Worm (Caenorhabditis elegans) whole organism, L4 larva: ENCODE results near the gene C49F5.13.

ENCODE experiments used
- R02D3.7 ChIP-seq: fragments of 150-350 bp; sonication (generic microtip); optimal IDR thresholded peaks from 3 replicates; lab custom pipeline; 2014; ENCODE audit warnings: missing biosample characterization, missing genetic modification characterization
- aha-1 ChIP-seq: fragments of 150-350 bp; peaks from one replicate; lab custom pipeline; 2014; ENCODE audit warnings: missing biosample characterization, missing genetic modification characterization
- ctbp-1 ChIP-seq: fragments of 200-800 bp; sonication (Bioruptor generic); IDR thresholded peaks from 2 replicates; pipeline ENCODE4 v1.3.6; 2022; ENCODE audit warnings: missing genetic modification reagents, missing genetic modification characterization, missing compliant biosample characterization
- daf-16 ChIP-seq, 3 experiments: sonication (generic microtip); optimal IDR thresholded peaks; 2 replicates each; lab custom pipeline; 2016 to 2017; ENCODE audit warnings: missing genetic modification characterization in 3 of 3, missing genetic modification reagents in 3 of 3, mild to moderate bottlenecking in 2 of 3, missing compliant biosample characterization in 2 of 3, missing biosample characterization in 1 of 3, moderate library complexity in 1 of 3
- dmd-6 ChIP-seq: fragments of 200-800 bp; sonication (Bioruptor generic); IDR thresholded peaks from 2 replicates; pipeline ENCODE4 v1.3.6; 2022; ENCODE audit warnings: missing genetic modification reagents, missing genetic modification characterization, missing compliant biosample characterization
- lin-29 ChIP-seq: fragments of 200-800 bp; sonication (Bioruptor generic); IDR thresholded peaks from 2 replicates; pipeline ENCODE4 v1.3.6; 2022; ENCODE audit warnings: missing genetic modification reagents, missing genetic modification characterization, missing compliant biosample characterization
- sdz-12 ChIP-seq: fragments of 200-800 bp; sonication (Bioruptor generic); optimal IDR thresholded peaks from 2 replicates; lab custom pipeline; 2018; ENCODE audit warnings: mild to moderate bottlenecking, missing genetic modification characterization, missing compliant biosample characterization
- snpc-1.2 ChIP-seq: fragments of 200-800 bp; sonication (Bioruptor generic); IDR thresholded peaks from 2 replicates; pipeline ENCODE4 v1.3.6; 2022; ENCODE audit warnings: missing genetic modification reagents, missing genetic modification characterization, missing compliant biosample characterization
- unc-62 ChIP-seq, 3 experiments: fragments of 150-350 bp in 1 of 3; sonication (generic microtip); optimal IDR thresholded peaks in 2 of 3; peaks in 1 of 3; 1 replicate in 1 of 3; 2 replicates in 2 of 3; lab custom pipeline; 2014 to 2017; ENCODE audit warnings: missing biosample characterization in 3 of 3, missing genetic modification characterization in 3 of 3, missing genetic modification reagents in 3 of 3, missing genotype in 1 of 3
- zip-11 ChIP-seq: fragments of 200-800 bp; sonication (Bioruptor generic); IDR thresholded peaks from 2 replicates; pipeline ENCODE4 v1.3.6; 2022; ENCODE audit warnings: missing genetic modification characterization, missing compliant biosample characterization

C49F5.13 gene

ce11 chrX:12005499-12005959 lies 44.3 kb downstream of the C49F5.13 start, which contains the start of gene sma-5:
sma-5 (minus strand) TSS chrX:12005549.
- TF ChIP-seq unc-62 (GFP tag; optimal IDR thresholded peaks at IDR 0.05 in 1 of 2; lab: Kevin White, UChicago): peak in 1 of 2 experiments; percentile 65
- no peak for TF ChIP-seq unc-62 (tag; optimal IDR thresholded peaks at IDR 0.05; lab: Kevin White, UChicago)
- TF ChIP-seq aha-1 (tag; lab: Kevin White, UChicago): peak; percentile 51
- TF ChIP-seq R02D3.7 (tag; lab: Kevin White, UChicago): no peak
- TF ChIP-seq sdz-12: no peak
- no peak for TF ChIP-seq snpc-1.2 (GFP tag; lab: Robert Waterston, UW)
- TF ChIP-seq zip-11 (GFP tag; lab: Robert Waterston, UW): no peak

- TF ChIP-seq daf-16 (GFP tag; optimal IDR thresholded peaks at IDR 0.05; lab: Kevin White, UChicago) (no peak), daf-16 (tag; optimal IDR thresholded peaks at IDR 0.05; lab: Kevin White, UChicago) (peak; percentile 72), lin-29 (no peak), dmd-6 (GFP tag; lab: Robert Waterston, UW) (peak; percentile 27; the same call in 1 of the 2 replicates), unc-62 (GFP tag; optimal IDR thresholded peaks at IDR 0.05 in 1 of 2; lab: Kevin White, UChicago) (peak in 1 of 2 experiments; percentile 97), unc-62 (tag; optimal IDR thresholded peaks at IDR 0.05; lab: Kevin White, UChicago) (no peak)
- TF ChIP-seq, all 104 proteins: peak for 3
Measured at ce11 chrX:12006470-12006869, 45.3 kb downstream of the C49F5.13 start.

ce11 chrX:12007905-12008466 lies 46.8 kb downstream of the C49F5.13 start:
- TF ChIP-seq ctbp-1 (GFP tag; lab: Robert Waterston, UW) (no peak), aha-1 (tag; lab: Kevin White, UChicago) (peak; percentile 63), unc-62 (GFP tag; optimal IDR thresholded peaks at IDR 0.05 in 1 of 2; lab: Kevin White, UChicago) (peak in 1 of 2 experiments; percentile 70), unc-62 (tag; optimal IDR thresholded peaks at IDR 0.05; lab: Kevin White, UChicago) (no peak)
